Worm (Caenorhabditis elegans) whole organism, young adult: ENCODE measurements around the gene Y57G7A.6.
"Not testable (repeated sequence)": the region's sequence is repeated elsewhere in the genome, so short reads cannot be mapped to it uniquely, and the experiment has no call there.

Experiments
- B0261.1 ChIP-seq: sonication (generic microtip); optimal IDR thresholded peaks from 2 replicates; lab custom pipeline; 2016; ENCODE audit warnings: mild to moderate bottlenecking, missing genetic modification characterization, moderate library complexity, missing compliant biosample characterization
- D2030.7 ChIP-seq: fragments of 200-800 bp; sonication (Bioruptor generic); IDR thresholded peaks from 2 replicates; pipeline ENCODE4 v1.3.6; 2022; ENCODE audit warnings: missing genetic modification reagents, missing genetic modification characterization, missing compliant biosample characterization
- F10E7.11 ChIP-seq: sonication (generic microtip); optimal IDR thresholded peaks from 2 replicates; lab custom pipeline; 2017; ENCODE audit warnings: mild to moderate bottlenecking, missing genetic modification characterization, moderate library complexity, missing compliant biosample characterization
- F33H1.4 ChIP-seq: fragments of 200-800 bp; sonication (Bioruptor generic); IDR thresholded peaks from 2 replicates; pipeline ENCODE4 v1.3.6; 2022; ENCODE audit warnings: missing genetic modification reagents, missing genetic modification characterization, missing compliant biosample characterization
- F39B2.1 ChIP-seq: fragments of 200-800 bp; sonication (Bioruptor generic); IDR thresholded peaks from 2 replicates; pipeline ENCODE4 v1.3.6; 2022; ENCODE audit warnings: missing genetic modification reagents, missing genetic modification characterization, missing compliant biosample characterization
- K11D2.4 ChIP-seq: fragments of 200-800 bp; sonication (Bioruptor generic); IDR thresholded peaks from 2 replicates; pipeline ENCODE4 v1.3.6; 2022; ENCODE audit warnings: missing genetic modification reagents, missing genetic modification characterization, missing compliant biosample characterization
- K12H6.12 ChIP-seq: fragments of 200-800 bp; sonication (Bioruptor generic); optimal IDR thresholded peaks from 2 replicates; lab custom pipeline; 2018; ENCODE audit warnings: mild to moderate bottlenecking, missing genetic modification characterization, missing compliant biosample characterization
- T07F8.4 ChIP-seq: sonication (generic microtip); optimal IDR thresholded peaks from 2 replicates; lab custom pipeline; 2016; ENCODE audit warnings: mild to moderate bottlenecking, missing genetic modification characterization, moderate library complexity, missing compliant biosample characterization
- Y53F4B.3 ChIP-seq: fragments of 200-800 bp; sonication (Bioruptor generic); IDR thresholded peaks from 2 replicates; pipeline ENCODE4 v1.3.6; 2022; ENCODE audit warnings: missing genetic modification reagents, missing genetic modification characterization, missing compliant biosample characterization
- attf-3 ChIP-seq: fragments of 200-800 bp; sonication (Bioruptor generic); conservative IDR thresholded peaks from 2 replicates; pipeline ENCODE4 v1.3.6; 2022; ENCODE audit warnings: missing genetic modification reagents, missing genetic modification characterization, missing compliant biosample characterization
- attf-5 ChIP-seq: fragments of 200-800 bp; sonication (Bioruptor generic); optimal IDR thresholded peaks from 2 replicates; lab custom pipeline; 2018; ENCODE audit warnings: mild to moderate bottlenecking, missing genetic modification characterization, missing compliant biosample characterization
- cebp-1 ChIP-seq, 2 experiments: fragments of 200-800 bp in 1 of 2; sonication (Bioruptor generic) in 1 of 2; sonication (generic microtip) in 1 of 2; IDR thresholded peaks in 1 of 2; optimal IDR thresholded peaks in 1 of 2; 2 replicates each; pipeline versions ENCODE4 v1.3.6 to Lab custom; 2017 to 2022; ENCODE audit warnings: missing compliant biosample characterization in 2 of 2, missing genetic modification characterization in 2 of 2, mild to moderate bottlenecking in 1 of 2, missing genetic modification reagents in 1 of 2, moderate library complexity in 1 of 2
- ceh-27 ChIP-seq: fragments of 200-800 bp; sonication (Bioruptor generic); optimal IDR thresholded peaks from 2 replicates; lab custom pipeline; 2018; ENCODE audit warnings: mild to moderate bottlenecking, missing genetic modification characterization, moderate library complexity, missing compliant biosample characterization
- ceh-40 ChIP-seq: fragments of 200-800 bp; sonication (Bioruptor generic); IDR thresholded peaks from 2 replicates; pipeline ENCODE4 v1.3.6; 2022; ENCODE audit warnings: missing genetic modification characterization, missing compliant biosample characterization
- dpl-1 ChIP-seq: fragments of 150-350 bp; optimal IDR thresholded peaks from 2 replicates; lab custom pipeline; 2014; ENCODE audit warnings: missing biosample characterization, missing genetic modification reagents, missing genetic modification characterization
- fkh-3 ChIP-seq: sonication (generic microtip); optimal IDR thresholded peaks from 2 replicates; lab custom pipeline; 2016; ENCODE audit warnings: mild to moderate bottlenecking, missing genetic modification characterization, missing compliant biosample characterization
- him-1 ChIP-seq: sonication (generic microtip); optimal IDR thresholded peaks from 2 replicates; lab custom pipeline; 2016; ENCODE audit warnings: missing genotype, missing genetic modification reagents, missing genetic modification characterization, missing compliant biosample characterization
- hlh-12 ChIP-seq: sonication (generic microtip); optimal IDR thresholded peaks from 2 replicates; lab custom pipeline; 2016; ENCODE audit warnings: missing genetic modification characterization, missing compliant biosample characterization
- hlh-26 ChIP-seq: fragments of 200-800 bp; sonication (Bioruptor generic); conservative IDR thresholded peaks from 2 replicates; pipeline ENCODE4 v1.3.6; 2022; ENCODE audit warnings: missing genetic modification reagents, missing genetic modification characterization, missing compliant biosample characterization
- hmg-1.2 ChIP-seq: fragments of 200-800 bp; sonication (Bioruptor generic); IDR thresholded peaks from 2 replicates; pipeline ENCODE4 v1.3.6; 2022; ENCODE audit warnings: missing genetic modification reagents, missing genetic modification characterization, missing compliant biosample characterization
- hsf-1 ChIP-seq: fragments of 200-800 bp; sonication (Bioruptor generic); IDR thresholded peaks from 2 replicates; pipeline ENCODE4 v1.3.6; 2022; ENCODE audit warnings: missing genetic modification reagents, missing genetic modification characterization, missing compliant biosample characterization
- lag-1 ChIP-seq: fragments of 200-800 bp; sonication (Bioruptor generic); IDR thresholded peaks from 2 replicates; pipeline ENCODE4 v1.3.6; 2022; ENCODE audit warnings: missing genetic modification reagents, missing genetic modification characterization, missing compliant biosample characterization
- let-526 ChIP-seq: fragments of 200-800 bp; sonication (Bioruptor generic); IDR thresholded peaks from 2 replicates; pipeline ENCODE4 v1.3.6; 2022; ENCODE audit warnings: missing genetic modification reagents, missing genetic modification characterization, missing compliant biosample characterization
- lin-26 ChIP-seq: fragments of 200-800 bp; sonication (Bioruptor generic); IDR thresholded peaks from 2 replicates; pipeline ENCODE4 v1.3.6; 2022; ENCODE audit warnings: missing genetic modification reagents, missing genetic modification characterization, missing compliant biosample characterization
- lin-54 ChIP-seq: fragments of 200-800 bp; sonication (Bioruptor generic); optimal IDR thresholded peaks from 2 replicates; lab custom pipeline; 2018; ENCODE audit warnings: mild to moderate bottlenecking, missing genetic modification characterization, missing compliant biosample characterization
- madf-6 ChIP-seq: fragments of 200-800 bp; sonication (Bioruptor generic); IDR thresholded peaks from 2 replicates; pipeline ENCODE4 v1.3.6; 2022; ENCODE audit warnings: missing genetic modification reagents, missing genetic modification characterization, missing compliant biosample characterization
- mcd-1 ChIP-seq: fragments of 200-800 bp; sonication (Bioruptor generic); IDR thresholded peaks from 2 replicates; pipeline ENCODE4 v1.3.6; 2022; ENCODE audit warnings: missing genetic modification reagents, missing genetic modification characterization, missing compliant biosample characterization
- nhr-120 ChIP-seq: fragments of 200-800 bp; sonication (Bioruptor generic); IDR thresholded peaks from 2 replicates; pipeline ENCODE4 v1.3.6; 2022; ENCODE audit warnings: missing genetic modification characterization, missing compliant biosample characterization
- nhr-90 ChIP-seq: sonication (generic microtip); optimal IDR thresholded peaks from 2 replicates; lab custom pipeline; 2016; ENCODE audit warnings: missing genotype, mild to moderate bottlenecking, missing genetic modification characterization, missing compliant biosample characterization
- rpc-1 ChIP-seq, 2 experiments: fragments of 150-350 bp in 1 of 2; sonication (generic microtip) in 1 of 2; optimal IDR thresholded peaks; 2 replicates each; lab custom pipeline; 2014 to 2018; ENCODE audit warnings: missing biosample characterization in 1 of 2, missing genetic modification characterization in 1 of 2, missing genetic modification reagents in 1 of 2, missing genotype in 1 of 2
- sdz-38 ChIP-seq: sonication (generic microtip); optimal IDR thresholded peaks from 2 replicates; lab custom pipeline; 2016; ENCODE audit warnings: missing genotype, missing genetic modification characterization, missing compliant biosample characterization
- snpc-1.1 ChIP-seq: sonication (generic microtip); optimal IDR thresholded peaks from 2 replicates; lab custom pipeline; 2017; ENCODE audit warnings: missing genetic modification characterization, mild to moderate bottlenecking, missing compliant biosample characterization, antibody characterized with exemption, moderate library complexity, missing genotype, missing genetic modification reagents; ENCODE audit not compliant: insufficient read depth
- snpc-3.4 ChIP-seq: sonication (generic microtip); optimal IDR thresholded peaks from 2 replicates; lab custom pipeline; 2017; ENCODE audit warnings: missing genetic modification characterization, mild to moderate bottlenecking, missing compliant biosample characterization, antibody characterized with exemption, moderate library complexity, missing genotype, missing genetic modification reagents
- snpc-4 ChIP-seq, 5 experiments: fragments of 150-350 bp in 1 of 5; sonication (generic microtip) in 4 of 5; optimal IDR thresholded peaks; 2 replicates each; lab custom pipeline; 2014 to 2018; ENCODE audit warnings: missing genetic modification characterization in 5 of 5, missing biosample characterization in 3 of 5, antibody characterized with exemption in 2 of 5, mild to moderate bottlenecking in 2 of 5, missing compliant biosample characterization in 2 of 5, missing genotype in 2 of 5, moderate library complexity in 2 of 5, missing genetic modification reagents in 1 of 5
- somi-1 ChIP-seq: fragments of 200-800 bp; sonication (Bioruptor generic); optimal IDR thresholded peaks from 2 replicates; lab custom pipeline; 2018; ENCODE audit warnings: mild to moderate bottlenecking, missing genetic modification characterization, missing compliant biosample characterization
- tbx-9 ChIP-seq: sonication (generic microtip); optimal IDR thresholded peaks from 2 replicates; lab custom pipeline; 2016; ENCODE audit warnings: borderline replicate concordance, missing genetic modification characterization, inconsistent platforms, missing compliant biosample characterization
- xnd-1 ChIP-seq: sonication (generic microtip); optimal IDR thresholded peaks from 2 replicates; lab custom pipeline; 2016; ENCODE audit warnings: missing genotype, missing genetic modification reagents, missing genetic modification characterization, missing compliant biosample characterization
- zfh-2 ChIP-seq: fragments of 200-800 bp; sonication (Bioruptor generic); conservative IDR thresholded peaks from 2 replicates; pipeline ENCODE4 v1.3.6; 2022; ENCODE audit warnings: missing genetic modification reagents, missing genetic modification characterization, missing compliant biosample characterization
- ztf-26 ChIP-seq: sonication (generic microtip); optimal IDR thresholded peaks from 2 replicates; lab custom pipeline; 2017; ENCODE audit warnings: missing genetic modification characterization, missing compliant biosample characterization
- ztf-28 ChIP-seq: fragments of 200-800 bp; sonication (Bioruptor generic); IDR thresholded peaks from 2 replicates; pipeline ENCODE4 v1.3.6; 2022; ENCODE audit warnings: missing genetic modification reagents, missing genetic modification characterization, missing compliant biosample characterization

The Y57G7A.6 gene

ce11 chrII:1293157-1293556, 7.7 kb upstream of the Y57G7A.6 start, which contains the start of gene srz-64:
srz-64 (minus strand) TSS chrII:1293257.
- TF ChIP-seq ztf-26 (tag; lab: Kevin White, UChicago) = no peak
- TF ChIP-seq ztf-28 (GFP tag; lab: Robert Waterston, UW) = no peak
- TF ChIP-seq sdz-38 = no peak
- TF ChIP-seq him-1 (tag; lab: Kevin White, UChicago) = no peak
- no peak for TF ChIP-seq somi-1 (GFP tag; lab: Kevin White, UChicago)

DNA sequence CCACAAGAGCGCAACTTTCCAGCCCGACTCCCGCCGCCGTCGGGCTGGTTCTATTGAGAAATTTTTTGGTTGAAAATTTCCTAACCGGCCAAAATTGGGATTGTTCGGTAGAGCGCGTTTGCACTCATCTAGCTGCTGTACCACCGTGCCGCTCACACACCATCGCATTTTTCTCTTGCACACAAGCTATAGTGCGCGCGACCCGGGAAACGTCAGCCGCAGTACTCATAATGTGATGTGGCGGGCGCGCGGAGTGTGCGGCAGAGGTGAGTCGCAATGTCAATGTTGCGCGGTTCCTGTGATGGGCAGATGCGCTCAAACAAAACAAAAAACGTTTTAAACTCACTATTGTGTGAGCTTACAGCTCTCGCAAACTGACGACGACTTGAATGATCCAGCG, 429 bp downstream of the Y57G7A.6 start:
- TF ChIP-seq dpl-1 = no peak
- 0 out of 2 replicates have a peak, but pooled peaks have one; percentile 31 for TF ChIP-seq zfh-2 (GFP tag; lab: Robert Waterston, UW)
- TF ChIP-seq mcd-1 (GFP tag; lab: Robert Waterston, UW) = peak; percentile 54
- TF ChIP-seq lag-1 (GFP tag; lab: Robert Waterston, UW) = no peak
- TF ChIP-seq rpc-1 (optimal IDR thresholded peaks at IDR 0.05; lab: Kevin White, UChicago) = no peak
- TF ChIP-seq rpc-1 (tag; optimal IDR thresholded peaks at IDR 0.05; lab: Kevin White, UChicago) = peak; percentile 12
- TF ChIP-seq F33H1.4 (GFP tag; lab: Robert Waterston, UW) = no peak
- TF ChIP-seq K12H6.12 (tag; lab: Kevin White, UChicago) = no peak
- TF ChIP-seq hlh-26 = no peak
- TF ChIP-seq snpc-4 (GFP tag; optimal IDR thresholded peaks at IDR 0.05; lab: Kevin White, UChicago) = peak; percentile 9
- TF ChIP-seq snpc-4 (tag; optimal IDR thresholded peaks at IDR 0.05; lab: Kevin White, UChicago) = no peak
- TF ChIP-seq snpc-1.1 (tag; lab: Kevin White, UChicago) = peak; percentile 77
- TF ChIP-seq xnd-1 = no peak
- no peak for TF ChIP-seq Y53F4B.3 (GFP tag; lab: Robert Waterston, UW)
- no peak for TF ChIP-seq ceh-27 (GFP tag; lab: Kevin White, UChicago)
- no peak for TF ChIP-seq F39B2.1

DNA sequence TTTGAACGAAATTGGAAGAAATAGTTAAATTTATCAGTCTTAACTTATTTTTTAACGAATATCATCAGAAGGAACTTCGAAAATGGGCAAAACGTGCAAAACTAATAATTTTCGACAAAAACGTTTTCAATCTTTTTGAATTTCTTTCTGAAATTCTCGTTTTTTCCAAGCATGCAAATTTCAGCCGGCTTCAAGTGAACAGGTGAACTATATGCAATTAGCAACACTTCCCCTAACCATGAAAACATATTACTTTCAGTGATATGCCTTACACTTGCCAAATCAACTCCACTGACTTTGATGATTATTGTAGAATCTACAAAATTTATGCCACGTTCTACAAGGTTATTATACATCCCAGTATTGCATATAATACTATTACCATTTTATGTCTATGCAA, 7.1 kb downstream of the Y57G7A.6 start, which contains the start of gene srz-63:
TSS of gene srz-63 (plus strand) at position 301 of the 400 bp plus-strand sequence.
- TF ChIP-seq attf-5 (GFP tag; lab: Kevin White, UChicago); nhr-120 (GFP tag; lab: Robert Waterston, UW); hsf-1 (GFP tag; lab: Robert Waterston, UW): not testable (repeated sequence)

DNA sequence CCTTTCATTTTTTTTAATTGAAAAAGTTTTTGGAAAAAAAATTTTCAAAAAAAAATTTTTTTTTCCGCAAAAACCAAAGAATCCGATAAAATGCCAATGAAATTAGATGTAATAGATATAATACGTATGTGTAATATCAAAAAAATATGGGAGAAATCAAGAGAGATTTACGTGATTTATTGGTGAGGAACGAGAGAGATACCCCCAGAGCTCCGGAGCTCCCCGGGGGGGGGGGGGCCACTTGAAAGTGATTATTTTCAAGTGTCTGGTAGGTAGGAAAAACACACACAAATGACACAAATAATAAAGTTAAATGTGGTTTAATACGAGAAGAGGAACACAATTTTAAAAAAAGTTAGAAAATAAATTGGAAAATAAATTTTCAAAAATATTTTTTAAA, 8.6 kb downstream of the Y57G7A.6 start, which contains the start of gene Y57G7A.11:
TSS of gene Y57G7A.11 (minus strand) at position 101 of the 400 bp plus-strand sequence.
- TF ChIP-seq lin-54 = no peak
- no peak for TF ChIP-seq B0261.1 (tag; lab: Kevin White, UChicago)
- no peak for TF ChIP-seq hmg-1.2 (GFP tag; lab: Robert Waterston, UW)
- TF ChIP-seq cebp-1 (GFP tag; IDR thresholded peaks at IDR 0.05; lab: Robert Waterston, UW) = no peak
- TF ChIP-seq cebp-1 (tag; optimal IDR thresholded peaks at IDR 0.05; lab: Kevin White, UChicago) = no peak
- no peak for TF ChIP-seq lag-1 (GFP tag; lab: Robert Waterston, UW)
- TF ChIP-seq tbx-9 (tag; lab: Kevin White, UChicago) = no peak
- no peak for TF ChIP-seq let-526
- no peak for TF ChIP-seq nhr-90 (tag; lab: Kevin White, UChicago)

DNA sequence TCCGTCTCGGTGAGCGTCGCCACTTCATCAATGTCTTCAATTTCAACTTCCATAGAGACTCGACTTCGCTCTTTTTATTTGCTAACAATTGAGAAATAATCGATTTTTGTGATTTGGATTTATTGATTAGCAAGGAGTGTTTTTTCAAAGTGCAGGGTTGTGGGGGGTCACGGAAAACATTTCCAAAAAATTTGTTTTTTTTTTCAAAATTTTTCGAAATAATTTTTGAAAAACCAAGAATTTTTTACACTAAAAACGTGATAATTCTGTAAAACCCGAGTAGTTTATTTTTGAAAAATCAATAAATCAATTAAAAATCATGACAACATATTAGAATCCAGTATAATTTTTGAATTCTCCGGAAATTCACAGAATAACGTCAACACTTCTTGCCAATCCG, 10.0 kb downstream of the Y57G7A.6 start, which contains the start of gene Y57G7A.5:
TSS of gene Y57G7A.5 (minus strand) at position 101 of the 400 bp plus-strand sequence.
- no peak for TF ChIP-seq fkh-3 (tag; lab: Kevin White, UChicago)
- no peak for TF ChIP-seq madf-6
- TF ChIP-seq F10E7.11 (tag; lab: Kevin White, UChicago) = no peak
- TF ChIP-seq hlh-26 = no peak
- no peak for TF ChIP-seq lin-26 (GFP tag; lab: Robert Waterston, UW)
- no peak for TF ChIP-seq snpc-1.1 (tag; lab: Kevin White, UChicago)
- TF ChIP-seq attf-3 = no peak
- no peak for TF ChIP-seq B0261.1 (tag; lab: Kevin White, UChicago)
- no peak for TF ChIP-seq ceh-40 (GFP tag; lab: Robert Waterston, UW)
- TF ChIP-seq K11D2.4 (GFP tag; lab: Robert Waterston, UW) = no peak
- TF ChIP-seq dpl-1 = no peak
- TF ChIP-seq D2030.7 (GFP tag; lab: Robert Waterston, UW) = no peak
- no peak for TF ChIP-seq ztf-26 (tag; lab: Kevin White, UChicago)
- no peak for TF ChIP-seq T07F8.4 (tag; lab: Kevin White, UChicago)
- TF ChIP-seq snpc-3.4 (tag; lab: Kevin White, UChicago) = no peak
- no peak for TF ChIP-seq hlh-12
